Fruit fly (Drosophila melanogaster) whole organism, embryonic: ENCODE measurements around the gene CG33127.

Experiments used
- B-H1 ChIP-seq: fragments of 200-800 bp; sonication (Bioruptor generic); IDR thresholded peaks from 3 replicates; pipeline ENCODE4 v1.3.6; 2022; ENCODE audit warnings: missing biosample characterization, missing genetic modification characterization
- CG12942 ChIP-seq: fragments of 200-800 bp; sonication (Bioruptor generic); optimal IDR thresholded peaks from 3 replicates; lab custom pipeline; 2016; ENCODE audit warnings: missing biosample characterization, missing genetic modification characterization
- CG15514 ChIP-seq: fragments of 200-800 bp; sonication (Bioruptor generic); optimal IDR thresholded peaks from 3 replicates; lab custom pipeline; 2017; ENCODE audit warnings: missing biosample characterization, missing genetic modification characterization, mild to moderate bottlenecking, moderate library complexity, missing genetic modification reagents
- CG16863 ChIP-seq: fragments of 200-800 bp; sonication (Bioruptor generic); optimal IDR thresholded peaks from 3 replicates; lab custom pipeline; 2016; ENCODE audit warnings: missing biosample characterization, missing genetic modification characterization
- CG18764 ChIP-seq: fragments of 200-800 bp; sonication (Bioruptor generic); optimal IDR thresholded peaks from 3 replicates; lab custom pipeline; 2016; ENCODE audit warnings: missing biosample characterization, missing genetic modification characterization
- CG30431 ChIP-seq: fragments of 200-800 bp; sonication (Bioruptor generic); optimal IDR thresholded peaks from 2 replicates; lab custom pipeline; 2017; ENCODE audit warnings: missing biosample characterization, missing genetic modification characterization
- CG4707 ChIP-seq: fragments of 200-800 bp; sonication (Bioruptor generic); optimal IDR thresholded peaks from 2 replicates; lab custom pipeline; 2018; ENCODE audit warnings: missing biosample characterization, mild to moderate bottlenecking, missing genetic modification characterization, moderate library complexity
- CG4820 ChIP-seq: fragments of 200-800 bp; sonication (Bioruptor generic); optimal IDR thresholded peaks from 3 replicates; lab custom pipeline; 2016; ENCODE audit warnings: missing biosample characterization, missing genetic modification characterization
- CG5953 ChIP-seq: fragments of 200-800 bp; sonication (Bioruptor generic); IDR thresholded peaks from 2 replicates; pipeline ENCODE4 v1.3.6; 2022; ENCODE audit warnings: missing biosample characterization, missing genetic modification characterization
- CG6683 ChIP-seq: fragments of 200-800 bp; sonication (Bioruptor generic); optimal IDR thresholded peaks from 2 replicates; lab custom pipeline; 2017; ENCODE audit warnings: missing biosample characterization, mild to moderate bottlenecking, missing genetic modification characterization, missing genetic modification reagents
- CG6765 ChIP-seq: fragments of 200-800 bp; sonication (Bioruptor generic); optimal IDR thresholded peaks from 3 replicates; lab custom pipeline; 2017; ENCODE audit warnings: missing biosample characterization, mild to moderate bottlenecking, missing genetic modification characterization
- CG6813 ChIP-seq: fragments of 200-800 bp; sonication (Bioruptor generic); optimal IDR thresholded peaks from 2 replicates; lab custom pipeline; 2017; ENCODE audit warnings: missing biosample characterization, missing genetic modification characterization, mild to moderate bottlenecking, moderate library complexity, missing genetic modification reagents
- CG6854 ChIP-seq: fragments of 200-800 bp; sonication (Bioruptor generic); optimal IDR thresholded peaks from 3 replicates; lab custom pipeline; 2017; ENCODE audit warnings: missing biosample characterization, mild to moderate bottlenecking, missing genetic modification characterization
- CG8281 ChIP-seq: fragments of 200-800 bp; sonication (Bioruptor generic); optimal IDR thresholded peaks from 2 replicates; lab custom pipeline; 2018; ENCODE audit warnings: missing biosample characterization, mild to moderate bottlenecking, missing genetic modification characterization, moderate library complexity
- CG8359 ChIP-seq: fragments of 200-800 bp; sonication (Bioruptor generic); optimal IDR thresholded peaks from 2 replicates; lab custom pipeline; 2017; ENCODE audit warnings: missing biosample characterization, mild to moderate bottlenecking, missing genetic modification characterization, borderline replicate concordance
- Hr78 ChIP-seq, 2 experiments: fragments of 200-800 bp in 1 of 2; fragments of >200 bp in 1 of 2; sonication (Bioruptor generic) in 1 of 2; optimal IDR thresholded peaks; 2 replicates each; lab custom pipeline; 2017 to 2019; ENCODE audit warnings: missing biosample characterization in 2 of 2, missing genetic modification characterization in 2 of 2, mild to moderate bottlenecking in 1 of 2, moderate library complexity in 1 of 2
- Hsf ChIP-seq: fragments of 200-800 bp; sonication (Bioruptor generic); optimal IDR thresholded peaks from 3 replicates; lab custom pipeline; 2016; ENCODE audit warnings: missing biosample characterization, missing genetic modification characterization
- NC2β ChIP-seq: fragments of 200-800 bp; sonication (Bioruptor generic); optimal IDR thresholded peaks from 2 replicates; lab custom pipeline; 2016; ENCODE audit warnings: missing biosample characterization, missing genetic modification characterization
- PHDP ChIP-seq: fragments of 200-800 bp; sonication (Bioruptor generic); optimal IDR thresholded peaks from 3 replicates; lab custom pipeline; 2018; ENCODE audit warnings: missing biosample characterization, mild to moderate bottlenecking, missing genetic modification characterization, moderate library complexity
- Pdp1 ChIP-seq, 2 experiments: fragments of 200-800 bp; sonication (Bioruptor generic); optimal IDR thresholded peaks; 3 replicates each; lab custom pipeline; 2016; ENCODE audit warnings: missing biosample characterization in 2 of 2, missing genetic modification characterization in 2 of 2, mild to moderate bottlenecking in 1 of 2, moderate library complexity in 1 of 2
- Rfx ChIP-seq: fragments of 200-800 bp; sonication (Bioruptor generic); IDR thresholded peaks from 2 replicates; pipeline ENCODE4 v1.3.6; 2022; ENCODE audit warnings: missing biosample characterization, missing genetic modification characterization
- Spps ChIP-seq: fragments of 200-800 bp; sonication (Bioruptor generic); optimal IDR thresholded peaks from 2 replicates; lab custom pipeline; 2018; ENCODE audit warnings: missing biosample characterization, mild to moderate bottlenecking, missing genetic modification characterization
- Sry-β ChIP-seq: fragments of 200-800 bp; sonication (Bioruptor generic); optimal IDR thresholded peaks from 2 replicates; lab custom pipeline; 2018; ENCODE audit warnings: missing biosample characterization, mild to moderate bottlenecking, missing genetic modification characterization, moderate library complexity
- Sry-δ ChIP-seq: fragments of 200-800 bp; sonication (Bioruptor generic); optimal IDR thresholded peaks from 2 replicates; lab custom pipeline; 2016; ENCODE audit warnings: missing biosample characterization, missing genetic modification characterization
- Stat92E ChIP-seq, 3 experiments: fragments of >200 bp in 2 of 3; fragments of 200-800 bp in 1 of 3; sonication (Bioruptor generic) in 1 of 3; optimal IDR thresholded peaks; 2 replicates each; lab custom pipeline; 2017 to 2019; ENCODE audit warnings: missing biosample characterization in 3 of 3, missing genetic modification characterization in 3 of 3, mild to moderate bottlenecking in 1 of 3, moderate library complexity in 1 of 3
- bab2 ChIP-seq: fragments of 200-800 bp; sonication (Bioruptor generic); optimal IDR thresholded peaks from 2 replicates; lab custom pipeline; 2016; ENCODE audit warnings: missing biosample characterization, missing genetic modification characterization
- cato ChIP-seq: fragments of 200-800 bp; sonication (Bioruptor generic); optimal IDR thresholded peaks from 2 replicates; lab custom pipeline; 2016; ENCODE audit warnings: missing biosample characterization, missing genetic modification characterization, borderline replicate concordance
- cg ChIP-seq: fragments of 200-800 bp; sonication (Bioruptor generic); optimal IDR thresholded peaks from 3 replicates; lab custom pipeline; 2019; ENCODE audit warnings: missing biosample characterization, mild to moderate bottlenecking, missing genetic modification characterization, moderate library complexity
- chif ChIP-seq, 2 experiments: fragments of 200-800 bp; sonication (Bioruptor generic); optimal IDR thresholded peaks; 3 replicates each; lab custom pipeline; 2016; ENCODE audit warnings: missing biosample characterization in 2 of 2, missing genetic modification characterization in 2 of 2
- chinmo ChIP-seq: fragments of 200-800 bp; sonication (Bioruptor generic); IDR thresholded peaks from 4 replicates; pipeline ENCODE4 v1.3.6; 2022; ENCODE audit warnings: missing biosample characterization, missing genetic modification characterization; ENCODE audit not compliant: partially characterized antibody
- ci ChIP-seq: fragments of 200-800 bp; sonication (Bioruptor generic); IDR thresholded peaks from 3 replicates; pipeline ENCODE4 v1.3.6; 2022; ENCODE audit warnings: missing biosample characterization, missing genetic modification characterization
- crp ChIP-seq, 2 experiments: fragments of 200-800 bp; sonication (Bioruptor generic); optimal IDR thresholded peaks; 2 replicates in 1 of 2; 3 replicates in 1 of 2; lab custom pipeline; 2017; ENCODE audit warnings: missing biosample characterization in 2 of 2, missing genetic modification characterization in 2 of 2, mild to moderate bottlenecking in 1 of 2, moderate library complexity in 1 of 2
- fd102C ChIP-seq: fragments of 200-800 bp; sonication (Bioruptor generic); optimal IDR thresholded peaks from 2 replicates; lab custom pipeline; 2018; ENCODE audit warnings: missing biosample characterization, mild to moderate bottlenecking, missing genetic modification characterization, moderate library complexity
- gce ChIP-seq: fragments of 200-800 bp; sonication (Bioruptor generic); IDR thresholded peaks from 3 replicates; pipeline ENCODE4 v1.3.6; 2022; ENCODE audit warnings: missing biosample characterization, missing genetic modification characterization
- gt ChIP-seq: fragments of 200-800 bp; sonication (Bioruptor generic); IDR thresholded peaks from 2 replicates; pipeline ENCODE4 v1.3.6; 2022; ENCODE audit warnings: missing biosample characterization, missing genetic modification characterization
- ken ChIP-seq: fragments of 200-800 bp; sonication (Bioruptor generic); IDR thresholded peaks from 3 replicates; pipeline ENCODE4 v1.3.6; 2022; ENCODE audit warnings: missing biosample characterization, missing genetic modification characterization
- lilli ChIP-seq: fragments of 200-800 bp; sonication (Bioruptor generic); optimal IDR thresholded peaks from 3 replicates; lab custom pipeline; 2016; ENCODE audit warnings: missing biosample characterization, missing genetic modification characterization
- maf-S ChIP-seq: fragments of 200-800 bp; sonication (Bioruptor generic); optimal IDR thresholded peaks from 2 replicates; lab custom pipeline; 2016; ENCODE audit warnings: missing biosample characterization, missing genetic modification characterization
- mam ChIP-seq: fragments of 200-800 bp; sonication (Bioruptor generic); optimal IDR thresholded peaks from 3 replicates; lab custom pipeline; 2016; ENCODE audit warnings: missing biosample characterization, missing genetic modification characterization
- nmo ChIP-seq: fragments of 200-800 bp; sonication (Bioruptor generic); optimal IDR thresholded peaks from 2 replicates; lab custom pipeline; 2018; ENCODE audit warnings: missing biosample characterization, mild to moderate bottlenecking, missing genetic modification characterization, moderate library complexity
- nom ChIP-seq: fragments of 200-800 bp; sonication (Bioruptor generic); optimal IDR thresholded peaks from 2 replicates; lab custom pipeline; 2017; ENCODE audit warnings: missing biosample characterization, missing genetic modification characterization, mild to moderate bottlenecking, moderate library complexity, missing genetic modification reagents
- phol ChIP-seq: fragments of 200-800 bp; sonication (Bioruptor generic); optimal IDR thresholded peaks from 3 replicates; lab custom pipeline; 2018; ENCODE audit warnings: missing biosample characterization, mild to moderate bottlenecking, missing genetic modification characterization, moderate library complexity
- rib ChIP-seq: fragments of 200-800 bp; sonication (Bioruptor generic); IDR thresholded peaks from 2 replicates; pipeline ENCODE4 v1.3.6; 2022; ENCODE audit warnings: missing biosample characterization, missing genetic modification characterization
- slou ChIP-seq: fragments of 200-800 bp; sonication (Bioruptor generic); optimal IDR thresholded peaks from 3 replicates; lab custom pipeline; 2016; ENCODE audit warnings: missing biosample characterization, missing genetic modification characterization
- sqz ChIP-seq: fragments of 200-800 bp; sonication (Bioruptor generic); optimal IDR thresholded peaks from 3 replicates; lab custom pipeline; 2018; ENCODE audit warnings: missing biosample characterization, mild to moderate bottlenecking, missing genetic modification characterization
- stwl ChIP-seq: fragments of 200-800 bp; sonication (Bioruptor generic); optimal IDR thresholded peaks from 3 replicates; lab custom pipeline; 2018; ENCODE audit warnings: missing biosample characterization, mild to moderate bottlenecking, missing genetic modification characterization, moderate library complexity
- usp ChIP-seq: fragments of >200 bp; optimal IDR thresholded peaks from 2 replicates; lab custom pipeline; 2017; ENCODE audit warnings: missing biosample characterization, missing genetic modification characterization
- vvl ChIP-seq: fragments of 200-800 bp; sonication (Bioruptor generic); IDR thresholded peaks from 2 replicates; pipeline ENCODE4 v1.3.6; 2022; ENCODE audit warnings: missing biosample characterization, missing genetic modification characterization
- wdn ChIP-seq: fragments of 200-800 bp; sonication (Bioruptor generic); IDR thresholded peaks from 2 replicates; pipeline ENCODE4 v1.3.6; 2022; ENCODE audit warnings: missing biosample characterization, missing genetic modification characterization
- zfh1 ChIP-seq: fragments of 200-800 bp; sonication (Bioruptor generic); IDR thresholded peaks from 3 replicates; pipeline ENCODE4 v1.3.6; 2022; ENCODE audit warnings: missing biosample characterization, missing genetic modification characterization

CG33127 gene

dm6 chr2L:283071-283482 is 38.8 kb upstream of the CG33127 start, which contains the start of gene CG11601 (continued):
- TF ChIP-seq sqz (GFP tag; lab: Kevin White, UChicago), result no peak
- peak; percentile 79 for TF ChIP-seq phol (tag; lab: Kevin White, UChicago)
- peak; percentile 49 for TF ChIP-seq Hsf (GFP tag; lab: Kevin White, UChicago)
- TF ChIP-seq slou (GFP tag; lab: Kevin White, UChicago), result no peak
- TF ChIP-seq usp (GFP tag; lab: Kevin White, UChicago), result no peak
- peak; percentile 33 for TF ChIP-seq maf-S (GFP tag; lab: Kevin White, UChicago)
- no peak for TF ChIP-seq chinmo (GFP tag; lab: Robert Waterston, UW)
- TF ChIP-seq CG6683, result no peak
- TF ChIP-seq stwl, result no peak
- TF ChIP-seq ci (GFP tag; lab: Robert Waterston, UW), result peak; percentile 58; the same call in 1 of the 3 replicates
- TF ChIP-seq zfh1 (GFP tag; lab: Robert Waterston, UW), result 0 out of 3 replicates have a peak, but pooled peaks have one; percentile 44
- no peak for TF ChIP-seq CG6854 (GFP tag; lab: Kevin White, UChicago)
- TF ChIP-seq lilli (GFP tag; lab: Kevin White, UChicago), result peak; percentile 68
- peak; percentile 72 for TF ChIP-seq vvl (GFP tag; lab: Robert Waterston, UW)
- TF ChIP-seq CG6765 (GFP tag; lab: Kevin White, UChicago), result no peak
- no peak for TF ChIP-seq cato (GFP tag; lab: Kevin White, UChicago)
- no peak for TF ChIP-seq gce (GFP tag; lab: Robert Waterston, UW)
- TF ChIP-seq mam (GFP tag; lab: Kevin White, UChicago), result no peak
- peak; percentile 37 for TF ChIP-seq NC2β (GFP tag; lab: Kevin White, UChicago)
- TF ChIP-seq gt (GFP tag; lab: Robert Waterston, UW), result no peak
- no peak for TF ChIP-seq CG5953 (GFP tag; lab: Robert Waterston, UW)
- TF ChIP-seq CG16863 (GFP tag; lab: Kevin White, UChicago), result peak; percentile 15
- no peak for TF ChIP-seq CG4707 (GFP tag; lab: Kevin White, UChicago)
- peak; percentile 42 to 91 for TF ChIP-seq crp (GFP tag; optimal IDR thresholded peaks at IDR 0.05; lab: Kevin White, UChicago)
- TF ChIP-seq PHDP (tag; lab: Kevin White, UChicago), result peak; percentile 47
- peak; percentile 84 for TF ChIP-seq nom (GFP tag; lab: Kevin White, UChicago)
- peak; percentile 88 for TF ChIP-seq Sry-β
- peak; percentile 26 for TF ChIP-seq CG4820
- TF ChIP-seq ken (GFP tag; lab: Robert Waterston, UW), result peak; percentile 63; the same call in 2 of the 3 replicates
- no peak for TF ChIP-seq CG30431 (GFP tag; lab: Kevin White, UChicago)
- no peak for TF ChIP-seq cg
- peak in 1 of 2 experiments; percentile 57 for TF ChIP-seq Pdp1 (GFP tag; optimal IDR thresholded peaks at IDR 0.05; lab: Kevin White, UChicago)
- TF ChIP-seq B-H1, result no peak
- no peak for TF ChIP-seq wdn (GFP tag; lab: Robert Waterston, UW)
- TF ChIP-seq Sry-δ (GFP tag; lab: Kevin White, UChicago), result peak; percentile 77
- no peak for TF ChIP-seq rib (GFP tag; lab: Robert Waterston, UW)
- TF ChIP-seq Spps (tag; lab: Kevin White, UChicago), result no peak
- no peak for TF ChIP-seq Stat92E (GFP tag; optimal IDR thresholded peaks at IDR 0.05; lab: Kevin White, UChicago)
- TF ChIP-seq nmo (GFP tag; lab: Kevin White, UChicago), result peak; percentile 63
- TF ChIP-seq CG8281 (tag; lab: Kevin White, UChicago), result no peak
- TF ChIP-seq CG6813 (GFP tag; lab: Kevin White, UChicago), result no peak
- TF ChIP-seq Rfx (GFP tag; lab: Robert Waterston, UW), result peak; percentile 78
- TF ChIP-seq chif (GFP tag; optimal IDR thresholded peaks at IDR 0.05; lab: Kevin White, UChicago), result peak in 1 of 2 experiments; percentile 13
- peak in 1 of 2 experiments; percentile 1 for TF ChIP-seq Hr78 (GFP tag; optimal IDR thresholded peaks at IDR 0.05; lab: Kevin White, UChicago)
- TF ChIP-seq fd102C (GFP tag; lab: Kevin White, UChicago), result no peak
- peak; percentile 12 for TF ChIP-seq CG12942 (GFP tag; lab: Kevin White, UChicago)
- TF ChIP-seq CG8359 (GFP tag; lab: Kevin White, UChicago), result no peak
- TF ChIP-seq bab2, result no peak
- TF ChIP-seq CG18764 (GFP tag; lab: Kevin White, UChicago), result peak; percentile 98
- peak; percentile 80 for TF ChIP-seq CG15514 (GFP tag; lab: Kevin White, UChicago)
